Fruit fly (Drosophila melanogaster): ENCODE results near the gene Cp38.

Cp38 gene

DNA sequence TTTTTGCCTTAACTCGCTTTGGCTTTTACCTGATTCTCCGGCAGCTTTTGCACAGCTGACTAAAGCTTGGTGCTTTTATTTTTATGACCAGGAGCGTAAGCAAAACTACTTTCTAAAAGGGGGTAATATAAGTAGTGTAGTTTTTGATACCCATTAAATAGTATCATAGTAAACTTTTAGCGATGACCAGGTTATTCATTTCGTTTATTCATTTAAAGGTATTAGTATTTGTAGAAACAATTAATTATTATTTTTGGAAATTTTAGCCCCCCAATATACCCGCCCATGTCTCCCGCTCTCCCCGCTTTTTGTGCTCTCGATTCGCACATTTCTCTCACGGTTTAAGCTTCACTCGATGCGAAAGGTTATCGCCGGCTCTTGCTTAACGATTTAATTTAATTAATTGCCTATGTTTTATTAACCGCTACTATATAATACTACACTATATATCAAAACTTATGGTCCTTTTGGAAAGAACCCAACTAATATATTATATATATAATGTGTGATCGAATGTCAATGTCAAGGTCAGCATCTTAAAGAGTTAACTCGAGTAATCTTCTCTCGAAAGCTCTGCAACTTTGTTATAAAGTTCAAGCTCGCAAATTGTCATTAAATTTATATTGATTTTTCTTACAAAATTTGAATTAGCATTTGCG is 17.1 kb upstream of the Cp38 start, which contains the start of gene Sptr (continued):
- TF ChIP-seq nom (GFP tag; optimal IDR thresholded peaks at IDR 0.05) = peak; percentile 88
- no peak for TF ChIP-seq Hr39 (optimal IDR thresholded peaks at IDR 0.05)
- no peak for TF ChIP-seq btn (GFP tag; optimal IDR thresholded peaks at IDR 0.05)
- TF ChIP-seq pho (GFP tag; optimal IDR thresholded peaks at IDR 0.05) = peak; percentile 83
- TF ChIP-seq CG4360 (GFP tag; IDR thresholded peaks at IDR 0.05) = peak; percentile 34; the same call in 1 of the 2 replicates
- TF ChIP-seq CG12659 (GFP tag; optimal IDR thresholded peaks at IDR 0.05) = peak; percentile 92
- peak; percentile 84 for TF ChIP-seq CG15011 (GFP tag; optimal IDR thresholded peaks at IDR 0.05)
- peak; percentile 23 for TF ChIP-seq ash1 (GFP tag; optimal IDR thresholded peaks at IDR 0.05)
- TF ChIP-seq CG42726 (GFP tag; IDR thresholded peaks at IDR 0.05; ENCODE audit: partially characterized antibody) = no peak
- no peak for TF ChIP-seq stwl (tag; optimal IDR thresholded peaks at IDR 0.05)
- peak; percentile 54 for TF ChIP-seq ftz-f1 (GFP tag; optimal IDR thresholded peaks at IDR 0.05)
- peak; percentile 88 for TF ChIP-seq CrebB (tag; optimal IDR thresholded peaks at IDR 0.05)
- TF ChIP-seq crp (GFP tag; optimal IDR thresholded peaks at IDR 0.05) = peak in 1 of 2 experiments; percentile 69
- TF ChIP-seq sisA (GFP tag; IDR thresholded peaks at IDR 0.05) = peak; percentile 81
- TF ChIP-seq peb (GFP tag; IDR thresholded peaks at IDR 0.05) = peak; percentile 57; the same call in 1 of the 2 replicates
- peak; percentile 91 for TF ChIP-seq CG13424 (tag; optimal IDR thresholded peaks at IDR 0.05)
- TF ChIP-seq sens (GFP tag) = peak; percentile 90
- peak; percentile 48 for TF ChIP-seq wek (GFP tag; optimal IDR thresholded peaks at IDR 0.05)
- peak; percentile 85 for TF ChIP-seq Aef1 (GFP tag; IDR thresholded peaks at IDR 0.05)
- TF ChIP-seq CG10147 (GFP tag; optimal IDR thresholded peaks at IDR 0.05) = peak; percentile 91
- TF ChIP-seq Dbx (GFP tag; IDR thresholded peaks at IDR 0.05) = peak; percentile 91
- TF ChIP-seq CG4328 (GFP tag; optimal IDR thresholded peaks at IDR 0.05) = peak; percentile 82
- peak; percentile 64 for TF ChIP-seq oc (tag; optimal IDR thresholded peaks at IDR 0.05)
- TF ChIP-seq CG8478 (optimal IDR thresholded peaks at IDR 0.05) = no peak
- peak; percentile 96 for TF ChIP-seq lab (GFP tag; optimal IDR thresholded peaks at IDR 0.05)
- TF ChIP-seq en (GFP tag; optimal IDR thresholded peaks at IDR 0.05) = peak; percentile 22
- TF ChIP-seq Spps (tag; optimal IDR thresholded peaks at IDR 0.05) = peak; percentile 3
- TF ChIP-seq ERR (GFP tag; optimal IDR thresholded peaks at IDR 0.05) = peak; percentile 70
- peak; percentile 65 for TF ChIP-seq CG4404 (GFP tag; IDR thresholded peaks at IDR 0.05)
- peak; percentile 93 for TF ChIP-seq Ets65A (GFP tag)
- TF ChIP-seq sens-2 (GFP tag; IDR thresholded peaks at IDR 0.05) = 0 out of 2 replicates have a peak, but pooled peaks have one; percentile 15
- TF ChIP-seq CG3163 (GFP tag; optimal IDR thresholded peaks at IDR 0.05) = peak; percentile 46
- peak; percentile 77; the same call in 2 of the 3 replicates for TF ChIP-seq ase (GFP tag; IDR thresholded peaks at IDR 0.05)
- peak; percentile 76 for TF ChIP-seq bab2 (GFP tag; optimal IDR thresholded peaks at IDR 0.05)
- peak; percentile 92 for TF ChIP-seq caup (GFP tag; optimal IDR thresholded peaks at IDR 0.05; ENCODE audit: severe bottlenecking)
- peak; percentile 92 for TF ChIP-seq lilli (GFP tag; optimal IDR thresholded peaks at IDR 0.05)
- no peak for TF ChIP-seq Tbp (GFP tag; optimal IDR thresholded peaks at IDR 0.05)
- no peak for TF ChIP-seq cg (GFP tag; optimal IDR thresholded peaks at IDR 0.05)
- peak; percentile 95 for TF ChIP-seq row (GFP tag; IDR thresholded peaks at IDR 0.05)
- TF ChIP-seq CG14014 (GFP tag; IDR thresholded peaks at IDR 0.05) = peak; percentile 92

DNA sequence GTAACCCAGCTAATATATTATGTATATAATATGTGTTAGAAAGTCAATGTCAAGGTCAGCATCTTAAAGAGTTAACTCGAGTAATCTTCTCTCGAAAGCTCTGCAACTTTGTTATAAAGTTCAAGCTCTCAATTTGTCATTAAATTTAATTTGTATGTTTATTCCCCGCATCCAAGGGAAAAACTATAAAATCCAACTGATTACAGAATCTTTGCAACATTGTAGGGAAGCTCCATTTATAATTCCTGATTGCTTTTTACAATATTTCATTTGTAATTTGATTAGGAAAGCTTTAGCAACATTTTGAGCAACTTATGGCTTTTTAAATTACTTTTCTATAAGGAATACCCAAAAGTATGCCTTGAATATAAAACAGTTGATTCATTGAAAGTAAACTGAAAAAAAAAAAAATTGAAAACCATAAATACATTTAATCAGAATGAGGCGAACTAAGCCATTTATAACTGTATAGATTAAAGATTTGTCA is 14.9 kb upstream of the Cp38 start:
- TF ChIP-seq CG2199 (GFP tag; IDR thresholded peaks at IDR 0.05) = no peak
- TF ChIP-seq sens (GFP tag) = peak; percentile 4
- TF ChIP-seq CG8281 (tag; optimal IDR thresholded peaks at IDR 0.05) = peak; percentile 20
- peak; percentile 91 for TF ChIP-seq CG11504 (tag; optimal IDR thresholded peaks at IDR 0.05)
- no peak for TF ChIP-seq CG17802 (tag; optimal IDR thresholded peaks at IDR 0.05)
